Worm (Caenorhabditis elegans): ENCODE measurements around the gene ivph-3.

The ivph-3 gene

DNA sequence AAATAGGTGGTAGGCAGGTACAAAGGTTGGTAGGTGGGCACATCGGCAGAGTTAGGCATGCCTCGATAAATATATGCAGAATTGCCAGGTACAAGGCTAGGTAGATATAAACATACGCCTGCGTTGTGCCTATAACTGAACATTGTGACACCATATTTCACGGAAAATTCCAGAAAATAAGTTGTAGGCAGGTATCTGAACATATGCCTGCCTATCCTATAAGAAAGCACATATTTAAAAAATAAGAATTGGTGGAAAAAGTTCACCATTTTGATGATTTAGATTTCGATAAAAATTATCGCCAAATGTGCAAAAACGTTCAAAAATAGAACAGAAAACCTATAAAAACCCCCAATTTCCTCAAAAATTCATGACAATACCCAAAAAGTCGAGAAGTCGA, 36.1 kb downstream of the ivph-3 start:
- TF ChIP-seq elt-3 (tag; optimal IDR thresholded peaks at IDR 0.05) (no peak), nhr-76 (tag; optimal IDR thresholded peaks at IDR 0.05) (no peak), nhr-77 (tag; optimal IDR thresholded peaks at IDR 0.05) (no peak), ztf-11 (tag; optimal IDR thresholded peaks at IDR 0.05) (no peak), nfya-1 (tag; optimal IDR thresholded peaks at IDR 0.05; ENCODE audit: insufficient read depth) (no peak), elt-1 (tag; optimal IDR thresholded peaks at IDR 0.05) (no peak), nhr-67 (tag; optimal IDR thresholded peaks at IDR 0.05) (no peak), pha-4 (tag; optimal IDR thresholded peaks at IDR 0.05) (no peak), zag-1 (tag; optimal IDR thresholded peaks at IDR 0.05) (no peak)

DNA sequence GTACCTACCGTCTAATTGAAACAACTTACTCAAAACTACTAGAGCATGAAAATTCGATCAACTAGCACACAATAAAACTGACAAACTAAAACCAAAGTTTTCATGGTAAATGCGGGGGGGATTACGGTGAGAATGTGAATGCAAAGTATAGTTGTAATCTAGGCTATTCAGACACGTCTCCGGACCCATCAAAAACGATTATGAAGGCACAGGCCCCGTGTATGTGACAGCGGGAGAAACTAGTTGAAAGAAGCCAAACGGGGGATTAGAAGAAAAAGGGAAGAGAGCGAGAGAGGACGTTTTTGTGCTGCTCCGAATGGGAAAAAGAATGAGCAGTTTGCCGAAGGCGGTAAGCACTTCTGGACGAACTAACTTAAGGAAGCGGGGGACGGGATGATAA, 37.6 kb downstream of the ivph-3 start:
- TF ChIP-seq elt-1 (tag; optimal IDR thresholded peaks at IDR 0.05) (no peak), lin-39 (tag; optimal IDR thresholded peaks at IDR 0.05) (peak; percentile 7), nhr-23 (tag; optimal IDR thresholded peaks at IDR 0.05) (no peak), ceh-16 (tag; optimal IDR thresholded peaks at IDR 0.05) (no peak), ztf-11 (tag; optimal IDR thresholded peaks at IDR 0.05) (no peak), eor-1 (tag; optimal IDR thresholded peaks at IDR 0.05) (no peak)

DNA sequence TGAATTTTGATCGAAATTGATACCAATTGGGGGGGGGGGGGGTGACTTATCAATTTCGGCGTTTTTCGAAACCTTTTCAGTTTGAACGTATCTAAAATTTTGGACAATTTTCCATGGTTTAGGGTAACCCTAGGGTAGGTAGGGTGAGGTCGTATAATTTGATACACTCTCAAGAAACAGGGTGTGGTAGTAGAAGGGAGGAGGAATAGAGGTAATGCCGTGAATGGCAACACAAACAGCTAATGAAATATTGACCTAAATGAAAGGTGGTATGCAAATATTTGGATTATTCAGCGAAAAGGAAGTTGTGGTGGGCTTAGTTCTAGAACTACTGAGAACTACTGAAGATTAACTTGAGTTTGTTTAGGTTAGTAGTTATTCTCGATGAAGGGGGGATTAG, 39.5 kb downstream of the ivph-3 start:
- TF ChIP-seq nhr-67 (tag; optimal IDR thresholded peaks at IDR 0.05) (no peak), nhr-12 (tag; optimal IDR thresholded peaks at IDR 0.05) (no peak), ceh-9 (tag; optimal IDR thresholded peaks at IDR 0.05) (no peak)

DNA sequence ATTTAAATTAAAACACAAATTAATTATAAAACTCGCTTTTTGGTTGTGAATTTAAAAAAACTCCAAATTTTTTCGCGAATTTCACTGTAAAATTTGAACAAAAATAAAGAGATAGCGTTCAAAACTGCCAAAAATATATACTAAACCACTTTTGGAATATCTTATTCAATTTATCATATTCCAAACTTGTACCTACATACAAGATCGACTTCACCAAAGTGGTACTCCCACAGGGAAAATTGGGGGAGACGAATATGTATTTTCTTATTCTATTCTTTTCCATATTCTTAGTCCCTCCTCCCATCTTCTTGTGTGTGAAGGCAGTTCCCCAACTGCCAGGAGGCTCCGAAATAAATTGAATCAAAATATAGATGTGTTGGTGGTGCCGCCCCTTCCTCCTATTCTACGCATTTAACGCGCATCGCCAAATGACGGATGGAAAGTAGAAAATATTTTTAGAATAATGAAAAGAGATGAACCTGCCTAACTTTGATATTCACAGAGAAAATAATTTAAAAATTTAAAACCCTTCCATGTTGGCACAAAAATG, 42.5 kb downstream of the ivph-3 start:
- no peak for TF ChIP-seq ceh-28 (tag; optimal IDR thresholded peaks at IDR 0.05)
- no peak for TF ChIP-seq lin-39 (tag; optimal IDR thresholded peaks at IDR 0.05)
- TF ChIP-seq pha-4 (tag; optimal IDR thresholded peaks at IDR 0.05): no peak
- no peak for TF ChIP-seq elt-1 (tag; optimal IDR thresholded peaks at IDR 0.05)
- no peak for TF ChIP-seq fkh-10 (GFP tag; optimal IDR thresholded peaks at IDR 0.05)
- TF ChIP-seq lsy-12 (tag; optimal IDR thresholded peaks at IDR 0.05): no peak
- no peak for TF ChIP-seq nhr-25 (tag; optimal IDR thresholded peaks at IDR 0.05)
- TF ChIP-seq mdl-1 (tag; optimal IDR thresholded peaks at IDR 0.05): no peak

DNA sequence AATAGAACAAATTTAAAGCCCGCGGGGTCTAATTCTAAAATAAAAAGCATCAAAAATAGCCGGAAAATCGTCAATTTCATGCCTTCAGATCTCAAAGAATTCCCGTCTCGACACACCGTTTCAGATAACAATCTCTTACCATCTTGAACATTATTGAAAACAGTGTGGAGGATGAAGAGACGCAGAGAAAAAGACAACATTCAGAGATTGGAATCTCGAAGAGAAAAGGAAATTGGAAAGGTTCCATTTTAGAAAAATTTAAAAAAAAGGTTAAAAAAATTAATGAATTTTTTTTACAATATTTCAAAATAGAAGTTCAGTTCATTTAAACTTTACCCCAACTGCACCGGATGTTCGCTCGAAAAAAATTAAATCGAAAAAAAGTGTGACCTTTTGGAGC, 43.5 kb downstream of the ivph-3 start:
- peak; percentile 93 for TF ChIP-seq elt-1 (tag; optimal IDR thresholded peaks at IDR 0.05)
- no peak for TF ChIP-seq eor-1 (tag; optimal IDR thresholded peaks at IDR 0.05)

DNA sequence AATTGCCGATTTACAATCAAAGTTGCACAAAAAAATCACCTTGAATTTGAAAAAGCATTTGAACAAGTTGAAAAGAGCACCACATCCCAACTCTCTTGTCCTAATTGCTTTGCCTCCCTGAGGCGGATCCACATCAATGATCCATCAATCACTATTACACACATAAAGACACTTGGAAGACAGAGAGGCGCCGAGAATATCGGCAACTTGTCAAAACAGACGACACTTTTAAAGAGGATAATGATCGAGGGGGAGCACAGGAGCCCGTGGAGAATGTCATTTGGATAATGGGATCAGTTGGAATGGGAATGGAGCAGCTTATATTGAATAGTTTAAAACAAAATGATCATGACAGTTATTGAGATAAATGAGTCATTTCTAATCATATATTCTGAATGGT, 47.7 kb downstream of the ivph-3 start:
- TF ChIP-seq ceh-9 (tag; optimal IDR thresholded peaks at IDR 0.05): no peak
- TF ChIP-seq elt-3 (tag; optimal IDR thresholded peaks at IDR 0.05): no peak
- peak; percentile 30 for TF ChIP-seq lin-39 (tag; optimal IDR thresholded peaks at IDR 0.05)
- TF ChIP-seq snpc-4 (tag; optimal IDR thresholded peaks at IDR 0.05): no peak
- no peak for TF ChIP-seq sea-2 (GFP tag; optimal IDR thresholded peaks at IDR 0.05)
- peak; percentile 60 for TF ChIP-seq egl-5 (tag; optimal IDR thresholded peaks at IDR 0.05)

Measured in whole organism, L3 larva.